Worm (Caenorhabditis elegans) whole organism, early embryonic: Measurements from ENCODE around the gene F10B5.3.

Experiments
- B0310.2 ChIP-seq: sonication (generic microtip); optimal IDR thresholded peaks from 2 replicates; lab custom pipeline; 2016; ENCODE audit warnings: mild to moderate bottlenecking, missing genetic modification characterization, missing compliant biosample characterization
- F13C5.2 ChIP-seq: sonication (generic microtip); optimal IDR thresholded peaks from 2 replicates; lab custom pipeline; 2017; ENCODE audit warnings: mild to moderate bottlenecking, missing genetic modification characterization, inconsistent platforms, missing compliant biosample characterization
- aly-1 ChIP-seq: sonication (generic microtip); optimal IDR thresholded peaks from 2 replicates; lab custom pipeline; 2016; ENCODE audit warnings: missing genetic modification characterization, missing compliant biosample characterization
- ama-1 ChIP-seq: fragments of 150-350 bp; optimal IDR thresholded peaks from 2 replicates; lab custom pipeline; 2014
- ceh-13 ChIP-seq: fragments of 200-800 bp; sonication (Bioruptor generic); optimal IDR thresholded peaks from 2 replicates; lab custom pipeline; 2018; ENCODE audit warnings: mild to moderate bottlenecking, missing genetic modification characterization, missing compliant biosample characterization
- ceh-36 ChIP-seq: sonication (generic microtip); optimal IDR thresholded peaks from 2 replicates; lab custom pipeline; 2016; ENCODE audit warnings: missing genetic modification characterization, inconsistent platforms, missing compliant biosample characterization
- ets-7 ChIP-seq: sonication (generic microtip); optimal IDR thresholded peaks from 2 replicates; lab custom pipeline; 2016; ENCODE audit warnings: missing genotype, missing genetic modification characterization, missing compliant biosample characterization
- flt-1 ChIP-seq: fragments of 200-800 bp; sonication (Bioruptor generic); IDR thresholded peaks from 2 replicates; pipeline ENCODE4 v1.3.6; 2022; ENCODE audit warnings: missing genetic modification characterization, missing compliant biosample characterization
- hmbx-1 ChIP-seq: sonication (generic microtip); optimal IDR thresholded peaks from 2 replicates; lab custom pipeline; 2016; ENCODE audit warnings: mild to moderate bottlenecking, missing genetic modification characterization, missing compliant biosample characterization
- hmg-4 ChIP-seq: fragments of 200-800 bp; sonication (Bioruptor generic); optimal IDR thresholded peaks from 2 replicates; lab custom pipeline; 2018; ENCODE audit warnings: mild to moderate bottlenecking, missing genetic modification characterization, missing compliant biosample characterization
- hnd-1 ChIP-seq: sonication (generic microtip); optimal IDR thresholded peaks from 2 replicates; lab custom pipeline; 2016; ENCODE audit warnings: missing genetic modification characterization, missing compliant biosample characterization
- pes-1 ChIP-seq: fragments of 200-800 bp; sonication (Bioruptor generic); IDR thresholded peaks from 2 replicates; pipeline ENCODE4 v1.3.6; 2022; ENCODE audit warnings: missing genetic modification reagents, missing genetic modification characterization, missing compliant biosample characterization
- scrt-1 ChIP-seq: fragments of 200-800 bp; sonication (Bioruptor generic); IDR thresholded peaks from 2 replicates; pipeline ENCODE4 v1.3.6; 2022; ENCODE audit warnings: missing genetic modification characterization, missing compliant biosample characterization
- sea-1 ChIP-seq: fragments of 200-800 bp; sonication (Bioruptor generic); conservative IDR thresholded peaks from 2 replicates; pipeline ENCODE4 v1.3.6; 2022; ENCODE audit warnings: missing genetic modification characterization, missing compliant biosample characterization
- tbx-11 ChIP-seq: fragments of 200-800 bp; sonication (Bioruptor generic); IDR thresholded peaks from 2 replicates; pipeline ENCODE4 v1.3.6; 2022; ENCODE audit warnings: missing genetic modification characterization, missing compliant biosample characterization
- tbx-37 ChIP-seq: fragments of 200-800 bp; sonication (Bioruptor generic); conservative IDR thresholded peaks from 2 replicates; pipeline ENCODE4 v1.3.6; 2022; ENCODE audit warnings: missing genetic modification reagents, missing genetic modification characterization, missing compliant biosample characterization
- tra-4 ChIP-seq: sonication (generic microtip); optimal IDR thresholded peaks from 2 replicates; lab custom pipeline; 2017; ENCODE audit warnings: missing genetic modification characterization, missing compliant biosample characterization

Gene F10B5.3

DNA sequence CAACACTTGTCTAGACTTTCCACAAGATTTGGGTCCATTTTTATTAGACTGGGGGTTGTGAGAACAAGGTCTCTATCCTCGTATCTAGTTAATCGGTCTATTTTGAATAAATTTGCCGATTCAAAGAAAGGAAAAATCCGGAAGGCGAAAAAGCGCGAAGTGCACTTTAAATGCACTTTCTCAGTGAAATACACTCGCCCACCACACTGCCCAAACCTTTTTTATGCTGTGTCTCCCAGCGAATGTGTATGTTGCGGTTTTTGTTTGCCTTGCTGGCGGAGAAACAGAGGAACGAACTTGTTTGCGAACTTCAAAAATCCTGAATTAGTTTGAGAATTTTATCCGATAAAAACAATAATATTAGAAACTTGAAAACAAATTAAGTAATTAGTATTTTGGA lies 19.0 kb downstream of the F10B5.3 start:
- TF ChIP-seq flt-1 (GFP tag; lab: Robert Waterston, UW) (no peak), hmg-4 (GFP tag; lab: Kevin White, UChicago) (no peak)

DNA sequence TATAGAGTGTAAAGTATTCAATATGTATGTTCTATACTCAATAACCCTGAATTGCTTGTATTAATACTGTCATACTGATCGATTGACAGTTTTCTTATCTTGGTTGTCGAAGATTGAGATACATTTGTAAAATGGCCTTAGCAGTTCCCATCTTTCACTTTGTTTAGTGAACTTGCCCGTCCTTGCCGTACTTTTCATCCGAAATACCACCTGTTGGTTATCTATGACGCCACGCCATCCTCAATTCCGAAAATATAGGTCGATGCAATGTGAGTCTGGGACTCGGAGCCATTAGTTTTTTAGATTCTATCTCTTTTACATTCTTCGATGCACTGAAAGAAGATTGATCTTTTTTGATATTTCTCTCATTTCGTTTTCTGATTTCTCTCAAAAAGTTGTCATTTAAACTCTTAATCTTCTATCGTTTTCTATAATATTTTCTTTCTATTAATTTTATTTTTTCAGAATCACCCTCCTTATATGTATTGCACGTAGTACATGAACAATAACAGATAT lies 20.3 kb downstream of the F10B5.3 start, which contains the start of gene ulp-4:
Gene ulp-4, plus strand, starts transcription at position 466 of the 516 bp plus-strand sequence.
- TF ChIP-seq ceh-13 (GFP tag; lab: Kevin White, UChicago) (no peak), ets-7 (tag; lab: Kevin White, UChicago) (no peak), F13C5.2 (no peak), ceh-36 (no peak), tra-4 (tag; lab: Kevin White, UChicago) (no peak), hnd-1 (tag; lab: Kevin White, UChicago) (no peak), hmg-4 (GFP tag; lab: Kevin White, UChicago) (no peak), pes-1 (GFP tag; lab: Robert Waterston, UW) (no peak), flt-1 (GFP tag; lab: Robert Waterston, UW) (no peak), B0310.2 (no peak), sea-1 (no peak), aly-1 (no peak), ama-1 (lab: Kevin White, UChicago) (no peak), hmbx-1 (tag; lab: Kevin White, UChicago) (no peak), tbx-37 (GFP tag; lab: Robert Waterston, UW) (no peak), scrt-1 (no peak), tbx-11 (GFP tag; lab: Robert Waterston, UW) (no peak)

DNA sequence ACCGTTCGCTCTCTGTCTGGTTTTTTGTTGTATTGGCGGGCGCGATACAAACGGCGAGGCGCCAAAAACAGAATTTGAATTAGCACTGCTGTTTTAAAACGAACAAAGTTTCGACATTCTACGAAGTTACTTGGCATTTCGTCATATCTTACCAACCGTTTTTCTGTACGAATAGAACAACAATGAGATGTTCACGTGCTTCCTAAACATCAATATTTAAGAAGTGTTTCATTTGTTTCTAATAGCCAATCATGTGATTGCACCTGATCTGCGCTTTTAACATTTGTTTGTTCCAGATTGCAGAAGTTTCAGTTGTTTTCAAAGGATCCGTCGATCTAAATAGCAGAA lies 20.8 kb downstream of the F10B5.3 start:
- TF ChIP-seq ceh-36, result no peak
- peak; percentile 13 for TF ChIP-seq hmg-4 (GFP tag; lab: Kevin White, UChicago)

DNA sequence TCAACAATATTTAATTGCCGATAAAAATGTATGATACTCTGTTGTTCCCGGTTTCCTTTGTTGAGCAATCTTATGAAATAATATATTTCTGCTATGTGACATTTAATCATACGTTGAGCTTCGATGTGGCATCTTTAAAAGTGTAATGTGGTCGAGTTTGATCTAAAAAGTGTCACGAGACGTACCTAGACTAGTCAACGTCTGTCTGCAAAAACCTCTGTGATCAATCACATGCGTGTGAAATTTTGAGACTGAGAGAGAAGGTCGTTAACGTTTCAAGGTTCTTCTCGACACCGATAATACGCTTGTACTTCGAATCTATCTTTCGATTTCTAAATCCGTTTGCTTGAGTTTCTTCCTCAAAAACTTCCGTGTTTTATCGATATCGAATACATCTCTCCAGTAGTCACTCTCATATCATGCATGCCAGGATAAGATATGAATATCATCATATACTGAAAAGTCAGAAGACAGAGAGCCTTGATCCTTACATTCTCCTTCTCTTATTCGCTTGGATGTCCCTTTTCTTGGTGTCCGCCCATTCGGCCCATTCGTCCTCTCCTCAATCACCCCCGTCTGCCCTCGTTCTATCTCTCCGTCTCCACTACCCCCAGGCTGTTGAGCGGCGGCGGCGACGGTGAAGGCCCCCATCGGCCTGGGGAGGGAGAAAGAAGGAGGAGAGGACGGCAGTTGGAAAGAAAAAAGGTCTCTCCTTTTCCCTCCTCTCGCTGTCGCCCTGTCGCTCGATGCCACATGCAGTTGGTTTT lies 21.4 kb downstream of the F10B5.3 start:
- TF ChIP-seq ceh-13 (GFP tag; lab: Kevin White, UChicago) (no peak), hmg-4 (GFP tag; lab: Kevin White, UChicago) (peak; percentile 91), ets-7 (tag; lab: Kevin White, UChicago) (peak; percentile 35), tbx-11 (GFP tag; lab: Robert Waterston, UW) (no peak), ceh-36 (no peak), scrt-1 (peak; percentile 64; the same call in 1 of the 2 replicates), hmbx-1 (tag; lab: Kevin White, UChicago) (no peak), sea-1 (0 out of 2 replicates have a peak, but pooled peaks have one; percentile 32), B0310.2 (no peak), F13C5.2 (peak; percentile 64), flt-1 (GFP tag; lab: Robert Waterston, UW) (0 out of 2 replicates have a peak, but pooled peaks have one; percentile 43), tra-4 (tag; lab: Kevin White, UChicago) (no peak), pes-1 (GFP tag; lab: Robert Waterston, UW) (peak; percentile 38; the same call in 1 of the 2 replicates), hnd-1 (tag; lab: Kevin White, UChicago) (no peak), aly-1 (peak; percentile 76), ama-1 (lab: Kevin White, UChicago) (no peak), tbx-37 (GFP tag; lab: Robert Waterston, UW) (peak; percentile 50; the same call in 1 of the 2 replicates)

DNA sequence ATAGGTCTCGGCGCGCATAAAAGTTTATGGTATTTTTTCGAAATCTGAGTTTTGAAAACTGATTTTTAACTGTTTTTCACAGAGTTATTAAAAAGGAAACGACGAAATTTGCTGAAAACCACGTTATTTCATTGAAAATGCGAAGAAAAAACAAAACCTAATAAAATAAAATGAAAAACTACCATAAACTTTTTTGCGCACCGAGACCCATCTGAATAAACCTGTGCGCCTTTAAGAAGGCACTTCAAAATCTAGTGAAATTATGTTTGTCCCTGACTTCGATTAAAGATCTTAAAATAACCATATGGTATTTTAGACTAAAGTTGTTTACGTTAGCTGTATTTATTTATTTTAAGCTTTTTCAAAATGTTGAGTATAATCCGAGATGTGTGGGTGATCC lies 22.0 kb downstream of the F10B5.3 start:
- TF ChIP-seq tbx-11 (GFP tag; lab: Robert Waterston, UW) (no peak), ama-1 (lab: Kevin White, UChicago) (no peak), hnd-1 (tag; lab: Kevin White, UChicago) (no peak), hmbx-1 (tag; lab: Kevin White, UChicago) (no peak), pes-1 (GFP tag; lab: Robert Waterston, UW) (no peak), sea-1 (no peak), ceh-36 (no peak), aly-1 (no peak)

DNA sequence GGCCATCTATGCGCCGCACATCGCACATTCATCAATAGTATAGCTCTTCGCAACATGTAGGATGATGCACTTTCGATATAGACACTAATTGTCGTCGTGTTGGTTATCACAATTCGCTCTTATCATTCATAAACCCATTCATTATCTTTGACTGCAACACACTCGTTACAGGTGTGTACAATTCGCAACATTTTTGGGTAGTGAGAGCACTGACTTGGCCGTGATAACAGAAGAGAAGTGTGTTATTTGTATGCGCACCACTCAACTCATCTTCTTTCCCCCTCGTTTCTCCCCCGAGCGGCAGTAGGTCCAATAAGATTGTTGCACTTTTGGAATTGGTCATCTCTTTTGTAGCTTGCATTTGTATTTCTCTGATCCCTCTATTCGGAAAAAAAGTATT lies 22.5 kb downstream of the F10B5.3 start:
- TF ChIP-seq tbx-11 (GFP tag; lab: Robert Waterston, UW) (no peak), aly-1 (no peak), flt-1 (GFP tag; lab: Robert Waterston, UW) (no peak), pes-1 (GFP tag; lab: Robert Waterston, UW) (no peak), scrt-1 (no peak), tra-4 (tag; lab: Kevin White, UChicago) (no peak), ama-1 (lab: Kevin White, UChicago) (no peak), hnd-1 (tag; lab: Kevin White, UChicago) (no peak), B0310.2 (no peak), hmg-4 (GFP tag; lab: Kevin White, UChicago) (no peak), ceh-13 (GFP tag; lab: Kevin White, UChicago) (no peak), ceh-36 (no peak)

DNA sequence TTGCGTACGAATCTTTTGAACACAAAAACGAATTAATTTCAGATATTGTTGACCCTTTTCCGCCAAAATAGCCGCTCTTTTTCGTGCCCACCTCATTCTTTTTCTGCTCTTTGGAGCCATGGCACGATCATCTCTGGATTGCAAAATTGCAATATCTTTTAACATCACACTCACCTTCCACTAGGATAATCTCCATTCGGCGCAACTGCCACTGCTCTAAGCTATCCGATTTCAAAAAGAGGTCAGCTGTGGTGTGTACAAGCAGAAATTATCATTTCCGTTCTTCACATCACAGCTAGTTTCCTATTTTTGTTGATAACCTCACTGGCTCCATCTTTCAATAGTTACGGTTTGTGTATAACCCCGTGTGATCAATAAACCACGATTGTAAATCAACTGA lies 23.2 kb downstream of the F10B5.3 start:
- TF ChIP-seq hnd-1 (tag; lab: Kevin White, UChicago) (no peak), tra-4 (tag; lab: Kevin White, UChicago) (no peak)

DNA sequence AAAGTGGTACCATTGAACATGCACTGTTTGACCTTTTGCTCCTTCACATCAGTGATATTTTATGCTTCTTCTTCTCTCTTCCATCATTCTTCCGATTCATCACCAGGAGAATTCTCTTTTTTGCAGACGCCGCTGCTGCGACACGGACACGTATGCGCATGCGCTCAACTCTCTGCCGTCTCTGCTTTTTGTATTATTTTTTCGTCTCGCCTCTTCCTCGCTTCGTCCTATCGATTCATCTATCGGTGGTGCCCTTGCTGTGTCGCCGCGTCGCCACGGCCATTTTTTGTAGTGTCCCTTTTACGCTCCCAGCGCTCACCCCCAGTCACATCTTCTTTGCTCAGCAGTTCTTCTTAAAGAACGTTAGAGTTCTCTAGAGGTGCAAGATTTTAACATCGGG lies 23.7 kb downstream of the F10B5.3 start:
- TF ChIP-seq pes-1 (GFP tag; lab: Robert Waterston, UW) (peak; percentile 41; the same call in 1 of the 2 replicates), tra-4 (tag; lab: Kevin White, UChicago) (no peak), hmg-4 (GFP tag; lab: Kevin White, UChicago) (peak; percentile 21)
